Fruit fly (Drosophila melanogaster) whole organism, larva: ENCODE measurements around the gene CG14374.

Experiments used
- noc ChIP-seq: fragments of 200-800 bp; sonication (Bioruptor generic); optimal IDR thresholded peaks from 3 replicates; lab custom pipeline; 2019; ENCODE audit warnings: missing biosample characterization, mild to moderate bottlenecking, missing genetic modification characterization, moderate library complexity

The CG14374 gene

dm6 chr3R:13404841-13405441 lies 8.0 kb upstream of the CG14374 start, which contains the start of gene yellow-e3:
Gene yellow-e3, minus strand, starts transcription at chr3R:13404870.
- no peak for TF ChIP-seq noc

dm6 chr3R:13403032-13403459 lies 6.1 kb upstream of the CG14374 start, which contains the start of gene Dpm3:
Gene Dpm3, minus strand, starts transcription at chr3R:13403051.
- no peak for TF ChIP-seq noc

- no peak for TF ChIP-seq noc
Measured at dm6 chr3R:13401722-13402296, 4.9 kb upstream of the CG14374 start, which contains the start of gene GILT1. Gene GILT1, minus strand, starts transcription at chr3R:13401862.

- peak; percentile 94 for TF ChIP-seq noc
Measured at dm6 chr3R:13400902-13401721, 4.2 kb upstream of the CG14374 start.

- TF ChIP-seq noc: no peak
Measured at dm6 chr3R:13397535-13397934, 595 bp upstream of the CG14374 start, which contains the start of gene CG14377. Gene CG14377, plus strand, starts transcription at chr3R:13397835.

dm6 chr3R:13395133-13395532 lies 1.8 kb downstream of the CG14374 start, which contains the start of gene CCHa2:
Gene CCHa2, minus strand, starts transcription at chr3R:13395197.
- TF ChIP-seq noc: no peak

- no peak for TF ChIP-seq noc
Measured at dm6 chr3R:13393009-13393408, 3.9 kb downstream of the CG14374 start.

- TF ChIP-seq noc: no peak
Measured at dm6 chr3R:13390490-13390889, 6.5 kb downstream of the CG14374 start.

- no peak for TF ChIP-seq noc
Measured at dm6 chr3R:13388160-13388870, 8.6 kb downstream of the CG14374 start, which contains the start of gene CG9799. Gene CG9799, minus strand, starts transcription at chr3R:13388709.

- TF ChIP-seq noc: no peak
Measured at dm6 chr3R:13385105-13385504, 11.8 kb downstream of the CG14374 start.

dm6 chr3R:13382656-13383142 lies 14.2 kb downstream of the CG14374 start:
- peak; percentile 1 for TF ChIP-seq noc

dm6 chr3R:13381744-13382435 lies 15.1 kb downstream of the CG14374 start, which contains the start of the genes mRpS21 and Droj2:
Gene mRpS21, minus strand, starts transcription at chr3R:13381809.
Gene Droj2, plus strand, starts transcription at chr3R:13382106.
- TF ChIP-seq noc: peak; percentile 32

- no peak for TF ChIP-seq noc
Measured at dm6 chr3R:13379675-13380074, 17.3 kb downstream of the CG14374 start, which contains the start of the genes CG9813 and CG8870. Gene CG9813, minus strand, starts transcription at chr3R:13379775. Gene CG8870, plus strand, starts transcription at chr3R:13379842.

dm6 chr3R:13374913-13375312 lies 22.0 kb downstream of the CG14374 start:
- no peak for TF ChIP-seq noc
